Fruit fly (Drosophila melanogaster): ENCODE results near the gene Spag1.

Gene Spag1

DNA sequence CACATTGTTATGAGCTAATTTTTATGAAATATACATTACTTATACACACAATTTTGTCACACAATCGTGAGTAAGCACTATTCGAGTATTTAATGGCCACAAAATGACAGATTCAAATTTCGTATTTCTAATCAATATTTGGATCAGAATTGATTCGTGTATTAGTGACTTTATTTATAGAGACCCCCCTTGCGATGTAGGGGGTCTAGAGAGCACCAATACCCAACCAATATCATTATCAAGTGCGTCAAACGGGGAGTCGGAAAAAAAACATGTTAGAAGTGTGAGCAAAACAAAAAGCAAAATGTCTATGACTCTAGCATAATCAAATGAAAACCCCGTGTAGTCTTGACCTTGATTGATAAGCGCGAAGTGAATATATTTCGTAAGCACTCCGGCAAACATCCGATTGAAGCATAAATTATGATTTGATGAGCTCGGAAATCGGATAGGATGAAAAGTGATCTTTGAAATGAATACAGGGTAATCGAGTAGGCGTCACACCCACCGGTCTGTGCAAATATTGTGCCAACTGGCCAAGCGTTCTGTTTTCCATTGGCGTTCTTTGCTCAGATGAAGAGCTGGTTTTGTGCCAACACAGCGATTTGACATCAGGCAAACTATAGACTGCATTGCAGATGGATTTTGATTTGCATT, 4.7 kb downstream of the Spag1 start (continued):
- no peak for TF ChIP-seq E2f2 (GFP tag; IDR thresholded peaks at IDR 0.05)
- no peak for TF ChIP-seq pum (GFP tag; optimal IDR thresholded peaks at IDR 0.05)
- no peak for TF ChIP-seq CG30431 (GFP tag; optimal IDR thresholded peaks at IDR 0.05)
- no peak for TF ChIP-seq Hr78 (GFP tag; optimal IDR thresholded peaks at IDR 0.05)
- no peak for TF ChIP-seq Dref (GFP tag; IDR thresholded peaks at IDR 0.05)
- TF ChIP-seq CG9215 (GFP tag; IDR thresholded peaks at IDR 0.05) = no peak
- TF ChIP-seq CG1024 (GFP tag; IDR thresholded peaks at IDR 0.05) = no peak
- TF ChIP-seq CG11723 (GFP tag; optimal IDR thresholded peaks at IDR 0.05) = no peak
- TF ChIP-seq CG7786 (GFP tag; optimal IDR thresholded peaks at IDR 0.05) = no peak
- no peak for TF ChIP-seq CG7963 (GFP tag; IDR thresholded peaks at IDR 0.05; ENCODE audit: partially characterized antibody)
- TF ChIP-seq Dll (GFP tag; IDR thresholded peaks at IDR 0.05; ENCODE audit: partially characterized antibody) = no peak
- no peak for TF ChIP-seq al (GFP tag; IDR thresholded peaks at IDR 0.05)
- no peak for TF ChIP-seq gcm2 (GFP tag; optimal IDR thresholded peaks at IDR 0.05)
- TF ChIP-seq unpg (GFP tag; optimal IDR thresholded peaks at IDR 0.05) = no peak
- no peak for TF ChIP-seq Doc3 (GFP tag; IDR thresholded peaks at IDR 0.05; ENCODE audit: partially characterized antibody)
- no peak for TF ChIP-seq p53 (GFP tag; optimal IDR thresholded peaks at IDR 0.05)
- TF ChIP-seq Sox102F (GFP tag; optimal IDR thresholded peaks at IDR 0.05) = no peak
- TF ChIP-seq Oaz (GFP tag; IDR thresholded peaks at IDR 0.05) = no peak
- TF ChIP-seq grn (GFP tag; optimal IDR thresholded peaks at IDR 0.05) = peak; percentile 30
- TF ChIP-seq CG9609 (GFP tag; optimal IDR thresholded peaks at IDR 0.05) = no peak
- TF ChIP-seq Kr (GFP tag; optimal IDR thresholded peaks at IDR 0.05) = no peak
- peak; percentile 42 for TF ChIP-seq slbo (GFP tag; IDR thresholded peaks at IDR 0.05)
- no peak for TF ChIP-seq C15 (GFP tag; IDR thresholded peaks at IDR 0.05)
- TF ChIP-seq bigmax (GFP tag; optimal IDR thresholded peaks at IDR 0.05) = no peak
- no peak for TF ChIP-seq CG9876 (GFP tag; optimal IDR thresholded peaks at IDR 0.05)
- no peak for TF ChIP-seq CG4730 (GFP tag; IDR thresholded peaks at IDR 0.05)
- TF ChIP-seq zen2 (GFP tag; IDR thresholded peaks at IDR 0.05; ENCODE audit: partially characterized antibody) = no peak
- peak in 1 of 2 experiments; percentile 60 for TF ChIP-seq eve (GFP tag; optimal IDR thresholded peaks at IDR 0.05)
- peak; percentile 62 for TF ChIP-seq caup (GFP tag; optimal IDR thresholded peaks at IDR 0.05; ENCODE audit: severe bottlenecking)
- TF ChIP-seq ac (GFP tag; optimal IDR thresholded peaks at IDR 0.05) = no peak
- TF ChIP-seq tx (GFP tag; optimal IDR thresholded peaks at IDR 0.05) = no peak
- no peak for TF ChIP-seq prd (optimal IDR thresholded peaks at IDR 0.05)
- no peak for TF ChIP-seq prd (GFP tag; IDR thresholded peaks at IDR 0.05)
- TF ChIP-seq CG5180 (GFP tag; optimal IDR thresholded peaks at IDR 0.05) = no peak
- TF ChIP-seq gsb-n (tag; optimal IDR thresholded peaks at IDR 0.05) = no peak
- no peak for TF ChIP-seq corto (GFP tag; optimal IDR thresholded peaks at IDR 0.05)
- no peak for TF ChIP-seq salm (tag; optimal IDR thresholded peaks at IDR 0.05)
- no peak for TF ChIP-seq trem (tag; optimal IDR thresholded peaks at IDR 0.05)
- TF ChIP-seq seq (GFP tag; IDR thresholded peaks at IDR 0.05) = no peak
- peak; percentile 3 for TF ChIP-seq PHDP (tag; optimal IDR thresholded peaks at IDR 0.05)
- no peak for TF ChIP-seq CG9727 (GFP tag; optimal IDR thresholded peaks at IDR 0.05)
- TF ChIP-seq chn (GFP tag; optimal IDR thresholded peaks at IDR 0.05) = peak; percentile 24
- no peak for TF ChIP-seq CG13775 (GFP tag; optimal IDR thresholded peaks at IDR 0.05)
- TF ChIP-seq CG4328 (GFP tag; optimal IDR thresholded peaks at IDR 0.05) = no peak
- TF ChIP-seq CG7357 (GFP tag; IDR thresholded peaks at IDR 0.05) = no peak
- TF ChIP-seq crp (GFP tag; optimal IDR thresholded peaks at IDR 0.05) = no peak
- TF ChIP-seq CG1602 (GFP tag; optimal IDR thresholded peaks at IDR 0.05) = no peak
- TF ChIP-seq shn (GFP tag; optimal IDR thresholded peaks at IDR 0.05) = no peak
- no peak for TF ChIP-seq CG11504 (tag; optimal IDR thresholded peaks at IDR 0.05)
- TF ChIP-seq bsh (GFP tag; optimal IDR thresholded peaks at IDR 0.05) = no peak
